Worm (Caenorhabditis elegans): ENCODE data around the gene pmt-1.

- TF ChIP-seq med-1 (GFP tag; optimal IDR thresholded peaks at IDR 0.05; ENCODE audit: insufficient read depth), result no peak
- no peak for TF ChIP-seq klf-2 (GFP tag; conservative IDR thresholded peaks at IDR 0.05)
- TF ChIP-seq flt-1 (GFP tag; IDR thresholded peaks at IDR 0.05), result no peak
- no peak for TF ChIP-seq ztf-29 (GFP tag; IDR thresholded peaks at IDR 0.05)
- TF ChIP-seq ztf-23 (GFP tag; IDR thresholded peaks at IDR 0.05), result no peak
- no peak for TF ChIP-seq T22C8.4 (GFP tag; IDR thresholded peaks at IDR 0.05)
- TF ChIP-seq tab-1 (GFP tag; IDR thresholded peaks at IDR 0.05), result no peak
Observed at ce11 chrII:5238366-5238765, 44.0 kb downstream of the pmt-1 start, which contains the start of gene pho-4.
